Worm (Caenorhabditis elegans): Measurements from ENCODE around the gene vglu-2.

Gene vglu-2

DNA sequence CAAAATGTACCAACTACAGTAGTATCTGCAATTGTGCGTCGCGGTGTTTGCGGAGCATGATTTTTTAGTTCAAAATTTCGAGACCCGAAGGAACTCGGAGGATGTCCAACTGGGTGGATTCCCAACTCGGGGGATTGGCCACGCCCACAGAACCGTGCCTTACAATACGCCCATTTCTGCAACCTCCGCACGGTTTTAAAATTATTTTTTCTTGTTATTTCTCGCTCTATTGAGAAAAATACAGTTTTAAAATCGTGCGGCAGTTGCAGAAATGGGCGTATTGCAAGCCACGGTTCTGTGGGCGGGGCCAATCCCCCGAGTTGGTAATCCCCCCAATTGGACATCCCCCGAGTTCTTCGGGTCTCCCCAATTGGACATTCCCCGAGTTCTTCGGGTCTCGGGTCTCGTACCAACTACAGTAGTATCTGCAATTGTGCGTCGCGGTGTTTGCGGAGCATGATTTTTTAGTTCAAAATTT lies 25.3 kb downstream of the vglu-2 start:
- TF ChIP-seq Y48G9A.11 (GFP tag; IDR thresholded peaks at IDR 0.05) (0 out of 2 replicates have a peak, but pooled peaks have one; percentile 59), arid-1 (GFP tag; conservative IDR thresholded peaks at IDR 0.05) (peak; percentile 27; the same call in 1 of the 2 replicates), lin-38 (GFP tag; IDR thresholded peaks at IDR 0.05) (peak; percentile 79), T26A8.4 (GFP tag; IDR thresholded peaks at IDR 0.05) (0 out of 2 replicates have a peak, but pooled peaks have one; percentile 22), mes-2 (tag; optimal IDR thresholded peaks at IDR 0.05; ENCODE audit: poor library complexity, severe bottlenecking) (peak; percentile 3), unc-130 (GFP tag; optimal IDR thresholded peaks at IDR 0.05) (peak; percentile 74), F49E8.2 (tag; optimal IDR thresholded peaks at IDR 0.05; ENCODE audit: borderline replicate concordance) (peak; percentile 43), snpc-1.2 (GFP tag; IDR thresholded peaks at IDR 0.05) (peak; percentile 69; the same call in 1 of the 2 replicates), ceh-44 (GFP tag; IDR thresholded peaks at IDR 0.05) (0 out of 2 replicates have a peak, but pooled peaks have one; percentile 4)

DNA sequence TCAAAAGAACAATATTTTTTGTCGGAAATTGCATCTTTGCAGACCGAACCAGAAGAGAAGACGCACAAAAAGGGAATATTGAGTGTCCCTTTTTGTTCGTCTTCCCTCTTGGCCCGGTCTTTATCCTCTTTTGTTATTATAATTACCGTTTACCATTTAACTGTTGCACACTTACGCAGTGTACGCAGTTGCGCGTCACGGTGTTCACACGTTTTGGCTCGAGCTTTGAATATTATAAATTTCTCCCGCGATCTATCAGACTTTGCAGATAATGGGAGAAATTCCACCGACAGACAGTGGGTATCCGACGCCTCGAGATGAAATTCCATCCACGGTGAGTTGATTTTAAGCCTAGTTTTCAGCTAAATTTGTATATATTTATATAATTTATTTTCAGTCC lies 25.9 kb downstream of the vglu-2 start, which contains the start of gene sas-7:
sas-7 (plus strand) TSS at position 232 of the 400 bp plus-strand sequence.
- no peak for TF ChIP-seq ztf-11 (tag; optimal IDR thresholded peaks at IDR 0.05)
- TF ChIP-seq nhr-111 (GFP tag; optimal IDR thresholded peaks at IDR 0.05), result no peak
- no peak for TF ChIP-seq ZK337.2 (GFP tag; IDR thresholded peaks at IDR 0.05)
- no peak for TF ChIP-seq lin-13 (GFP tag; optimal IDR thresholded peaks at IDR 0.05)
- no peak for TF ChIP-seq lir-3 (tag; optimal IDR thresholded peaks at IDR 0.05)
- peak; percentile 37 for TF ChIP-seq dpl-1 (GFP tag; optimal IDR thresholded peaks at IDR 0.05)

DNA sequence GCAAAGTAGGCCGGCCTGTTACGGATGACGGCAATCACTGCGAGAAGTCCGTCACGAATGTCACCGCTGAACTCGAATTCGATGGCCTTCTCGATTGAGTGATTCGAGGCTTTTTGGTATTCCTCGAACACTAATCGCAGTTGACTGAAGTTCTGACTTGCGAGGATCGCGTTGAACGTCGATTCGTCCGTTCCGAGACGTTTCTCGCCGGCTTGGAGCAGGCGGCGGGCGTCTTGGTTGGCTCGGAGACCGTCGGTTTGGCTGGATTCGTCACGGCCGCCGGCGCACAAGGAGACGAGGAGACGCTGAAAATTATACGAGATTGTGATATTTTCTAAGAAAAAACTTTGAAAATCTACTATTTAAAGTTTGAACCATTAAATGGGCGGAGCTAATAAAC lies 31.4 kb downstream of the vglu-2 start:
- no peak for TF ChIP-seq T26A8.4 (GFP tag; IDR thresholded peaks at IDR 0.05)
- TF ChIP-seq egl-27 (tag; optimal IDR thresholded peaks at IDR 0.05), result no peak
- no peak for TF ChIP-seq lin-39 (tag; optimal IDR thresholded peaks at IDR 0.05)
- no peak for TF ChIP-seq unc-130 (GFP tag; optimal IDR thresholded peaks at IDR 0.05)
- no peak for TF ChIP-seq zag-1 (tag; optimal IDR thresholded peaks at IDR 0.05)
- no peak for TF ChIP-seq cey-2 (tag; optimal IDR thresholded peaks at IDR 0.05; ENCODE audit: borderline replicate concordance, insufficient read depth)
- TF ChIP-seq egl-43 (GFP tag; IDR thresholded peaks at IDR 0.05), result peak; percentile 61; the same call in 1 of the 2 replicates
- no peak for TF ChIP-seq lin-13 (GFP tag; optimal IDR thresholded peaks at IDR 0.05)
- no peak for TF ChIP-seq lin-38 (GFP tag; IDR thresholded peaks at IDR 0.05)
- TF ChIP-seq set-16 (GFP tag; IDR thresholded peaks at IDR 0.05), result peak; percentile 79
- no peak for TF ChIP-seq madf-5 (GFP tag; IDR thresholded peaks at IDR 0.05)
- TF ChIP-seq nhr-111 (GFP tag; optimal IDR thresholded peaks at IDR 0.05), result no peak
- no peak for TF ChIP-seq skn-1 (tag; optimal IDR thresholded peaks at IDR 0.05)
- TF ChIP-seq lin-1 (GFP tag; IDR thresholded peaks at IDR 0.05), result no peak

DNA sequence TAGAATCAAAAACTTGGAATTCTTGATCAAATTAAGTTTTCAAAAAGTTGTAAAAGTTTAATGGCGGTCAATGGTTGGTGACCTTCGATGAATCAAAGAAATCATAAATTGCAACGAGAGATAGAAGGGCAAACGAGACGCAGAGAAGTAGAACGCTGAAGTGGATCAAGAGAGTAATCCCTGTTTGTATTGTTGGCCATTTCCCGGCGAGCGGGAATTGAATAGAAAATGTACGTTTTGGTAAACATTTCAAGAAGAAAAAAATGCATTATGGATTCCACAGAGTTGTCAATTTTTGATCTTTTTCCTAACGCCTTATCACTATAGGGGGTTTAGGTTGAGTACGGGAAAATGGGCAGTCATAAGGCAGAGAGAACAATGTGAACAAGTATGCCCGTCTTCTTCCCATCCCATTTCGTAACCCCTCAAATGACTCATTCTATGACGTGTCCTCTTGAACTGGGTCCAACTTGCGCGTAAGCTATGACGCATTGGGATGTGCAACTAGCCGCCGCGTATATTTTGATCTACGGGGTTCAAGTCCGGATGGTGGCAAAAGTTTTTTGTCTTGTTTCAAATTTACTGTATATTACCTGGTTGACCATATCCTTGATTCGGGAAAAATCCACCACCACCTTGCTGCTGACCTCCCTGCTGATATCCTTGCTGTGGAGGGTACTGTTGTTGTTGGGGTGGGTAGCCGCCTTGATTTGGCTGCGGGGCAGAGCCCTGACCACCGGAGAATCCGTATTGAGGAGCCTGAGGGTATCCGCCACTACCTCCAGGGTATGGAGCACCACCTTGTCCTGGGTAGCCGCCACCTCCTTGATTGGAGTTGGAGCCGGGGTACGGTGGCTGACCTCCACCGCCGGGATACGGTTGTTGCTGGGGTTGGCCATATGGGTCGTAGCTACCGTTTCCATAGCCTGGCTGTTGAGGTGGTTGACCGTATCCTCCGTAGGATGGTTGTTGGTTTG lies 33.9 kb downstream of the vglu-2 start:
- TF ChIP-seq dmd-6 (GFP tag; IDR thresholded peaks at IDR 0.05) (peak; percentile 21; the same call in 1 of the 2 replicates), ceh-32 (tag; optimal IDR thresholded peaks at IDR 0.05; ENCODE audit: poor library complexity) (no peak), nhr-28 (tag; optimal IDR thresholded peaks at IDR 0.05) (peak; percentile 7), nhr-6 (tag; optimal IDR thresholded peaks at IDR 0.05) (peak; percentile 29), Y48G9A.11 (GFP tag; IDR thresholded peaks at IDR 0.05) (0 out of 2 replicates have a peak, but pooled peaks have one; percentile 29), unc-62 (GFP tag; optimal IDR thresholded peaks at IDR 0.05 in 1 of 2) (peak in 1 of 2 experiments; percentile 89), unc-62 (tag; optimal IDR thresholded peaks at IDR 0.05) (no peak), F49E8.2 (tag; optimal IDR thresholded peaks at IDR 0.05; ENCODE audit: borderline replicate concordance) (no peak), set-16 (GFP tag; IDR thresholded peaks at IDR 0.05) (peak; percentile 89), daf-16 (GFP tag; optimal IDR thresholded peaks at IDR 0.05) (no peak), daf-16 (tag; optimal IDR thresholded peaks at IDR 0.05) (peak; percentile 44), Y5F2A.4 (GFP tag; optimal IDR thresholded peaks at IDR 0.05) (no peak), unc-39 (tag; optimal IDR thresholded peaks at IDR 0.05) (no peak), snpc-1.2 (GFP tag; IDR thresholded peaks at IDR 0.05) (no peak), lin-1 (GFP tag; IDR thresholded peaks at IDR 0.05) (no peak), pha-4 (GFP tag; IDR thresholded peaks at IDR 0.05) (no peak), pha-4 (tag; optimal IDR thresholded peaks at IDR 0.05) (peak; percentile 49), lsy-2 (tag; optimal IDR thresholded peaks at IDR 0.05) (no peak), mes-2 (tag; optimal IDR thresholded peaks at IDR 0.05; ENCODE audit: poor library complexity, severe bottlenecking) (no peak), php-3 (GFP tag; IDR thresholded peaks at IDR 0.05) (0 out of 2 replicates have a peak, but pooled peaks have one; percentile 7), dpl-1 (GFP tag; optimal IDR thresholded peaks at IDR 0.05) (no peak), lin-29 (GFP tag; IDR thresholded peaks at IDR 0.05) (no peak), nhr-48 (tag; optimal IDR thresholded peaks at IDR 0.05) (no peak), dve-1 (tag; optimal IDR thresholded peaks at IDR 0.05; ENCODE audit: insufficient read depth) (peak; percentile 13)

Data from whole organism, L4 larva.